Worm (Caenorhabditis elegans) whole organism, mixed stage, embryonic: ENCODE measurements around the gene cyp-33C8.

Experiments
- ceh-83 ChIP-seq: fragments of 200-800 bp; sonication (Bioruptor generic); optimal IDR thresholded peaks from 2 replicates; lab custom pipeline; 2018; ENCODE audit warnings: mild to moderate bottlenecking, missing genetic modification characterization, missing compliant biosample characterization
- hlh-1 ChIP-seq: fragments of 150-350 bp; optimal IDR thresholded peaks from 2 replicates; lab custom pipeline; 2014; ENCODE audit warnings: missing biosample characterization, missing genetic modification reagents, missing genetic modification characterization
- lin-13 ChIP-seq: fragments of 150-350 bp; optimal IDR thresholded peaks from 2 replicates; lab custom pipeline; 2014; ENCODE audit warnings: missing biosample characterization, missing genetic modification characterization
- lin-32 ChIP-seq: fragments of 200-800 bp; sonication (Bioruptor generic); optimal IDR thresholded peaks from 2 replicates; lab custom pipeline; 2018; ENCODE audit warnings: mild to moderate bottlenecking, missing genetic modification characterization, missing compliant biosample characterization
- nhr-12 ChIP-seq: fragments of 150-350 bp; optimal IDR thresholded peaks from 2 replicates; lab custom pipeline; 2014; ENCODE audit warnings: missing biosample characterization, missing genetic modification characterization
- nhr-2 ChIP-seq: fragments of 150-350 bp; optimal IDR thresholded peaks from 2 replicates; lab custom pipeline; 2014; ENCODE audit warnings: missing biosample characterization, missing genetic modification characterization
- pha-4 ChIP-seq: fragments of 150-350 bp; optimal IDR thresholded peaks from 2 replicates; lab custom pipeline; 2018; ENCODE audit warnings: missing biosample characterization, missing genetic modification reagents, missing genetic modification characterization
- snpc-4 ChIP-seq: fragments of 150-350 bp; optimal IDR thresholded peaks from 2 replicates; lab custom pipeline; 2014; ENCODE audit warnings: missing biosample characterization, missing genetic modification characterization
- unc-39 ChIP-seq: fragments of 150-350 bp; optimal IDR thresholded peaks from 2 replicates; lab custom pipeline; 2014; ENCODE audit warnings: missing biosample characterization, missing genetic modification characterization

DNA sequence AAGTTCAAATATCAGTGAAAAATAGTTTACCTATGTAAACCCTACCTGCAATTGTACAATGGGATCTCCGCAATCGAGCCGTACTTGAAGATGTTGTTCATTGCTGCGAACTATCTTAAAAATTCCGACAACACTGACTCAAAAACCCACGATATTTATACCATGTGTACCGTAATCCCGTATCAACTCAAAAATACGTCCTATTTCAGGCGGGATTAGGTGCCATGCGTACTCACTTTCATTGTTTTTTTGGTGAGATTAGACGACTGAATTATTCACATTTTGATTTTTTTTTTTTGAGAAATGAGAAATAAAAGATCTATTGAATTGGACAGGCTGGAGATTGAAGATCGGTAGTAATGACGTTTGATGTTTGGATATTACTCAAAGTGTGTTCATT lies 3.0 kb downstream of the cyp-33C8 start, which contains the start of gene srt-30:
- no peak for TF ChIP-seq nhr-2 (tag; lab: Kevin White, UChicago)
- no peak for TF ChIP-seq snpc-4
- TF ChIP-seq ceh-83, result no peak
- no peak for TF ChIP-seq lin-13 (tag; lab: Kevin White, UChicago)
- TF ChIP-seq unc-39 (tag; lab: Kevin White, UChicago), result no peak
- TF ChIP-seq hlh-1, result no peak
- TF ChIP-seq lin-32 (GFP tag; lab: Kevin White, UChicago), result no peak
- TF ChIP-seq pha-4 (tag; lab: Kevin White, UChicago), result no peak
- TF ChIP-seq nhr-12 (tag; lab: Kevin White, UChicago), result no peak
